Worm (Caenorhabditis elegans) whole organism, L4/young adult: ENCODE data around the gene glb-5.

ENCODE experiments used
- W03F9.2 ChIP-seq: fragments of 150-350 bp; optimal IDR thresholded peaks from 2 replicates; lab custom pipeline; 2014; ENCODE audit warnings: missing biosample characterization, missing genetic modification characterization
- dao-5 ChIP-seq: sonication (generic microtip); optimal IDR thresholded peaks from 2 replicates; lab custom pipeline; 2016; ENCODE audit warnings: missing genotype, missing genetic modification characterization, moderate library complexity, missing compliant biosample characterization
- him-1 ChIP-seq: sonication (generic microtip); optimal IDR thresholded peaks from 2 replicates; lab custom pipeline; 2016; ENCODE audit warnings: missing genotype, missing genetic modification reagents, missing genetic modification characterization, missing compliant biosample characterization

Gene glb-5

ce11 chrV:5548051-5548450 lies 10.6 kb upstream of the glb-5 start, which contains the start of gene ugt-48:
TSS of gene ugt-48 (minus strand) at chrV:5548062.
- TF ChIP-seq W03F9.2: no peak
- TF ChIP-seq him-1 (tag; lab: Kevin White, UChicago): no peak
- no peak for TF ChIP-seq dao-5 (tag; lab: Kevin White, UChicago)

DNA sequence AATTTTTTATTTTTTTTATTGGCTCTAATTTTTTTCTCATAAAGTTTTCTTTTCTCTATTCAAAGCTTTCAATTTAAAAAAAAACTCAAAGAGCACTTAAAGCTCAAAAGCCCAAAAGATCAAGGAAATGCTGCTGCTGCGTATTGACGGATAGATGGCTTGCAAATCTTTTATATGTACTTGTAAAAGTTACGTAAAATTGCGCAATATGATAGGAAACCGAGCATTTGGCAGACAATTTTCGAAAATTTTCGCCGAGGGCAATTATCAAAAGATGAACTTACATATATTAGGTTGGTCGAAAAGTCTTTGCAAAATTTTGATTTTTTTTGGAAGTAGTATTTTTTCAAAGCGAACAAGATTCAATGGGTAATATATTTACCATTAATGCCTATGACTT lies 10.2 kb upstream of the glb-5 start:
- TF ChIP-seq him-1 (tag; lab: Kevin White, UChicago) (no peak), W03F9.2 (no peak), dao-5 (tag; lab: Kevin White, UChicago) (no peak)

DNA sequence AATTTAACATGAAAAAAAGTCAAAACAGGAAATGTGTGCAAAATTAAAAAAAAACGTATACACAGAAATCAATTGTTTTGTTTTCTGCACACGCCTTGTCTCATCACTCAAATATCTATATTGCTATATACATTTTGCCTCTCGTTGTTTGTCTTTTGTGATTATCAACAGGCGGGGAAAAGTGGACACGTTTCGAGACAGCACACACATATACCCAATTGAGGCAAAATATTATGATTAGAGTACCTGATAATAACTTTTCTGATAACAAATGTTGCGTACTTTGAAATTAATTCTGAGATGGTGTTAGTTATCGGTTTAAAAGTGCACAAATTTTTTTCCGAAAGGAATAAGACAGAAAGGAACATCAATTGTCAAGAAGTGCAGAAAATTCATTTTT lies 1.2 kb downstream of the glb-5 start:
- no peak for TF ChIP-seq W03F9.2
- no peak for TF ChIP-seq him-1 (tag; lab: Kevin White, UChicago)
- no peak for TF ChIP-seq dao-5 (tag; lab: Kevin White, UChicago)

- TF ChIP-seq him-1 (tag; lab: Kevin White, UChicago) (no peak), W03F9.2 (no peak), dao-5 (tag; lab: Kevin White, UChicago) (no peak)
These were observed 8.4 kb downstream of the glb-5 start, which contains the start of gene C18C4.7 for ce11 chrV:5567119-5567518. TSS of gene C18C4.7 (minus strand) at chrV:5567219.

- TF ChIP-seq W03F9.2: no peak
These were observed 11.7 kb downstream of the glb-5 start, which contains the start of gene glb-6 for ce11 chrV:5570433-5570832. TSS of gene glb-6 (minus strand) at chrV:5570533.

DNA sequence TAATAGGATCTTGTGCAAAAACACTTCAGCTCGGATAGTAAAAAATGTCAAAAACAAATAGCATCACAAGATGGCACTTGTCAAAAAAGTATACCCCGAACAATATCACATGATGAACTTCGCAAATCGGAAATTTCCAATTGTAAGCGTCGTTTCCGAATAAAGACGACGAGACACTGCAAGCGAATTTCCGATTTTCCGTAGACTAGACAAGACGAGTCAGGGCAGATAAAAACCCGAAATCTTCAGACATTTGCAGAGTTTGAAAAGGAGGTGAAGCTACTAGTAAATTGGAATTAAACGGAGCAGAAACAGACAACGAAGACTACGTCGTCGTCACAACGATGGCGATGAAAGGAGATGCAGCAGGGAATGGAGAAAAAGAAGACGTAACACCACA lies 13.0 kb downstream of the glb-5 start:
- TF ChIP-seq W03F9.2: no peak
- no peak for TF ChIP-seq him-1 (tag; lab: Kevin White, UChicago)
- TF ChIP-seq dao-5 (tag; lab: Kevin White, UChicago): no peak

ce11 chrV:5576008-5576407 lies 17.3 kb downstream of the glb-5 start:
- no peak for TF ChIP-seq dao-5 (tag; lab: Kevin White, UChicago)
- peak; percentile 54 for TF ChIP-seq W03F9.2
- peak; percentile 27 for TF ChIP-seq him-1 (tag; lab: Kevin White, UChicago)

DNA sequence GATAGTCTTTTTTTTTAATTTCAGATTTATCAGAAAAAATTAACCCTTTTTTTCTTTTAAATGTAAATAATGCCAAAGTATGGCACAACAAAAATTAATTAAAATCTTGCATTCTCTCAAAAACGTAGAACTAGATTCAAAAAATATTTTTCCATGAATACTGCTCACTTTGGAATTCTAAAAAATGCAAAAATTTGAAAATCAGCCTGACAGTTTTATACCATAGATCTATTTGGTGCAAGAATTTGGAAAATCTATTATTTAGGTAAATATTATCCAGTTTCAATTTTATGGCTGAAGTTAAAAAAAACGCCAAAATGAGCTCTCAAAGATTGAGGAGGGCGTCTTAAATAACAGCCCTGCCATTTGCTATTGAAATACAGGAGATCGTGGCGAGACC lies 21.0 kb downstream of the glb-5 start:
- no peak for TF ChIP-seq him-1 (tag; lab: Kevin White, UChicago)
- TF ChIP-seq dao-5 (tag; lab: Kevin White, UChicago): no peak
- no peak for TF ChIP-seq W03F9.2

DNA sequence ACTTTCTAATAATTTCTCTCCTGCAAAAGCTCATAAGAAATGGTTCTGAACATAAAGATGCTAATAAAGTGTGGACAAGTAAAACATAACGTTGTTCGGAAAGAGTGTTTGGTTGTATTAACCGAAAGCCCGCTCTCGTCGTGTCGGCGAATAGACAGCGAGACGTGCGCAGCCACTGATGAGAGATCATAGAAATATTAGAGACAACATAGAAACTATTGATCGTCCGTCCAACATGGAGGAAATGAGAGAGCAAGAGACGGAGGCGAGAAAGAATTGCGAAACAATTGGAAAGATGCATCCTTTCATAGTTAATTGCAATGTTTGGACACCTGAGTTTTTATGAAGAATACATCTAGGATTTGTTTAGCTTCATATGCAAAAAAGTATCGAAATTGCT lies 21.8 kb downstream of the glb-5 start:
- TF ChIP-seq dao-5 (tag; lab: Kevin White, UChicago) (no peak), W03F9.2 (no peak), him-1 (tag; lab: Kevin White, UChicago) (no peak)

ce11 chrV:5581312-5581711 lies 22.6 kb downstream of the glb-5 start, which contains the start of gene klc-2:
TSS of gene klc-2 (minus strand) at chrV:5581412.
- TF ChIP-seq W03F9.2 (no peak), dao-5 (tag; lab: Kevin White, UChicago) (no peak), him-1 (tag; lab: Kevin White, UChicago) (no peak)

DNA sequence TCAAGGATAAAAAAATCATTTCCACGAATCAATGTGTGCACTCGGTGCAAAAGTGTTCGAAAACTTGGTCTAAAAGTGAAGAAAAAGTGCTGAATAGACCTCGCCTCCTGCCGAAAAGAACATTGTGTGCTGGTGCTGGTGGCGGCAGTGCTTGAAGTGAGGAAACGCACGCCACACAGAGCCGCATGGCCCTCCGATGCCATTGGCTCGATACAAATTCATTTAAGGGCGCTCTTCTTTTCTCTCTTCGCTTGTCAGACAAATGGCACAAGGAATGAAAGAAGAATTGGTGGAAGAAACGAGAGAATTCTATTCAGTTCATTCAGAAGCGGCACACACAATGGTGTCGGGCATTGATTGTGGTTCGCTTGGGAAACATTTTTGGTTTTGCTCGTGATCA lies 23.6 kb downstream of the glb-5 start:
- TF ChIP-seq dao-5 (tag; lab: Kevin White, UChicago) (no peak), W03F9.2 (no peak), him-1 (tag; lab: Kevin White, UChicago) (no peak)

DNA sequence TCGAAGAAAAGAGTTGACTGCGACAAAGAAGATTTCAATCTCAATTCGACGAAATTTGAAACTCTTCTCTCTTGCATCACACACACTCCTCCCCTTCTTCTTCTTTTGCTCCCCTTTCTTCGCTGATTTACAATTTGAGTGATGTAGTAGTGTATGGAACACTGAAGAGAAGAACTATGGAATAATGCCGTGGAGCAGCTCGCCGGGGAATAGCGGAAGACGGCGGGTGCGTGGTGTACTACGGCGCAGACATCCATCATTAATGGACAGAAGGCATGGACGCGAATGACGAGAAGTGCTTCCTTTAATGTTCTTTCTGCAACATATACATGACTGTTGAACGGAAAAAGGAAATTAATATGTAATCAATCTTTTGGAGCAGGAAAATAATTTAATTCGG lies 24.2 kb downstream of the glb-5 start:
- TF ChIP-seq him-1 (tag; lab: Kevin White, UChicago) (no peak), W03F9.2 (no peak), dao-5 (tag; lab: Kevin White, UChicago) (no peak)

ce11 chrV:5584293-5584776 lies 25.6 kb downstream of the glb-5 start, which contains the start of gene pas-6:
TSS of gene pas-6 (minus strand) at chrV:5584343.
- TF ChIP-seq him-1 (tag; lab: Kevin White, UChicago): no peak
- TF ChIP-seq dao-5 (tag; lab: Kevin White, UChicago): no peak
- peak; percentile 10 for TF ChIP-seq W03F9.2

DNA sequence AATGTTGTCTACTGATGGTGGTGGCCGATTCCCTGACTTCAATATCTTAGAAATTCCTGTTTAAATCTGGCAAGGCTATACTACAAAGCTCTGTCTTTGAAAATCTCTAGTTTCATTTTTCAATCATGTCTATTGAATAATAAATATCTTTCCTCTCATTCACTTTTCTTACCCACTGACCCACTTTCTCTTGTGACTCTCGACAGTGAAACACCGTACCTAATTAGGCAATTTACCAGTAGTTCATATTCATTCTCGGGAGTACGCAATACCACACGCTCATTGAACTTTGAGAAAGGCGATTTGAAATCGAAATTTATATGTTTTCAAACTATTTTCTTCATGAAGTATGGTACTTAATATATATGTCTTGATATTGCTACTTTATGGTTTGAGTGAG lies 26.1 kb downstream of the glb-5 start, which contains the start of gene CD4.11:
TSS of gene CD4.11 (plus strand) at position 301 of the 400 bp plus-strand sequence.
- TF ChIP-seq W03F9.2 (no peak), dao-5 (tag; lab: Kevin White, UChicago) (no peak)

DNA sequence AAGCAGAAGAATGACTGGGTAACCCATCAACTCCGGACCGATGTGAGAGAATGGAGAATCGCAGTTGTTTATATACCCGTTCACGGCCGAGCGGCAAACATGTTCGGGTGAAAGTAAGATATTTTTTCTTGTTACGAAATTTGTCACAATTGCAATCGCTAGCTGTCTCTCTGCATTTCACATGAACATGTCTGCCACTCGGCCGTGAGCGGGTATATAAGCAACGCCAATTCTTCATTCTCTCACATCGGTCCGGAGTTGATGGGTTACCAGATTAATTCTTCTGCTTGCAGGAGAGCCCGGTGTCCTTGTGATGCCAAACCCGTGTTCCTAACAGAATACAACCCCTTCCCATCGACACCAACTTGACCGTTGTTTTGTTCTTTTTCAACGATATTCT lies 28.4 kb downstream of the glb-5 start:
- no peak for TF ChIP-seq dao-5 (tag; lab: Kevin White, UChicago)
- TF ChIP-seq him-1 (tag; lab: Kevin White, UChicago): no peak
- TF ChIP-seq W03F9.2: no peak
